Fruit fly (Drosophila melanogaster) whole organism, embryonic: Measurements from ENCODE around the gene wdb.

Source experiments
- CG8281 ChIP-seq: fragments of 200-800 bp; sonication (Bioruptor generic); optimal IDR thresholded peaks from 2 replicates; lab custom pipeline; 2018; ENCODE audit warnings: missing biosample characterization, mild to moderate bottlenecking, missing genetic modification characterization, moderate library complexity
- Pdp1 ChIP-seq, 2 experiments: fragments of 200-800 bp; sonication (Bioruptor generic); optimal IDR thresholded peaks; 3 replicates each; lab custom pipeline; 2016; ENCODE audit warnings: missing biosample characterization in 2 of 2, missing genetic modification characterization in 2 of 2, mild to moderate bottlenecking in 1 of 2, moderate library complexity in 1 of 2
- nmo ChIP-seq: fragments of 200-800 bp; sonication (Bioruptor generic); optimal IDR thresholded peaks from 2 replicates; lab custom pipeline; 2018; ENCODE audit warnings: missing biosample characterization, mild to moderate bottlenecking, missing genetic modification characterization, moderate library complexity

DNA sequence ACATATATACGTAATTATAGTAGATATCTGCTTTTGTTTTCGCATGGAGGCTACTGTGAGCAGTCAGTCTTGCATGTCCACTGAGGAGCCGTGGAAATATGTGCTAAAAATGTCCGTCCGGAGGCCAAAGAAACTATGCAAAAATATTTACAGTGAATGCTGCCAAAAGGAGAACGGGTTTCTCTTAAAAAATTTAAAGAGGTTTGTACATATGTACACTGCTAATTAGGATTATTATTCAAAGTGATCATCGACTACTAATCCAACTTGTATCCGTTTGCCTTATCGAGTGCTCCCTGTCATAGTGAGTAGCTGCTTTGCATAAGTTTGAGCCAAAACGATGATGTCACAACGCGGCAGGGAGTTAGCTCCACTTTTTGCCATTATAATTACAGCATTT is 25.1 kb downstream of the wdb start:
- TF ChIP-seq Pdp1 (GFP tag; optimal IDR thresholded peaks at IDR 0.05; lab: Kevin White, UChicago) (peak; percentile 35 to 57), CG8281 (tag; lab: Kevin White, UChicago) (no peak), nmo (GFP tag; lab: Kevin White, UChicago) (no peak)
